Fruit fly (Drosophila melanogaster) whole organism, embryonic: ENCODE data around the gene CG11771.

ENCODE experiments used
- Atf6 ChIP-seq: fragments of 200-800 bp; sonication (Bioruptor generic); IDR thresholded peaks from 2 replicates; pipeline ENCODE4 v1.3.6; 2022; ENCODE audit warnings: missing biosample characterization, missing genetic modification characterization
- Awh ChIP-seq: fragments of 200-800 bp; sonication (Bioruptor generic); IDR thresholded peaks from 2 replicates; pipeline ENCODE4, ENCODE4 v1.3.6; 2022; ENCODE audit warnings: missing biosample characterization, missing genetic modification characterization
- CG10321 ChIP-seq: fragments of 200-800 bp; sonication (Bioruptor generic); IDR thresholded peaks from 2 replicates; pipeline ENCODE4 v1.3.6; 2022; ENCODE audit warnings: missing biosample characterization, missing genetic modification characterization
- CG10979 ChIP-seq: fragments of 200-800 bp; sonication (Bioruptor generic); optimal IDR thresholded peaks from 2 replicates; lab custom pipeline; 2018; ENCODE audit warnings: missing biosample characterization, mild to moderate bottlenecking, missing genetic modification characterization, moderate library complexity
- CG11085 ChIP-seq: fragments of 200-800 bp; sonication (Bioruptor generic); IDR thresholded peaks from 2 replicates; pipeline ENCODE4 v1.3.6; 2022; ENCODE audit warnings: missing biosample characterization, missing genetic modification characterization
- CG11723 ChIP-seq: fragments of 200-800 bp; sonication (Bioruptor generic); optimal IDR thresholded peaks from 2 replicates; lab custom pipeline; 2017; ENCODE audit warnings: missing biosample characterization, mild to moderate bottlenecking, missing genetic modification characterization
- CG12155 ChIP-seq: fragments of 200-800 bp; sonication (Bioruptor generic); optimal IDR thresholded peaks from 3 replicates; lab custom pipeline; 2016; ENCODE audit warnings: missing biosample characterization, missing genetic modification characterization
- CG12391 ChIP-seq: fragments of 200-800 bp; sonication (Bioruptor generic); optimal IDR thresholded peaks from 3 replicates; lab custom pipeline; 2018; ENCODE audit warnings: missing biosample characterization, mild to moderate bottlenecking, missing genetic modification characterization, moderate library complexity
- CG12769 ChIP-seq: fragments of 200-800 bp; sonication (Bioruptor generic); optimal IDR thresholded peaks from 2 replicates; lab custom pipeline; 2019; ENCODE audit warnings: missing biosample characterization, mild to moderate bottlenecking, missing genetic modification characterization, moderate library complexity
- CG13424 ChIP-seq: fragments of 200-800 bp; sonication (Bioruptor generic); optimal IDR thresholded peaks from 2 replicates; lab custom pipeline; 2019; ENCODE audit warnings: missing biosample characterization, mild to moderate bottlenecking, missing genetic modification characterization, moderate library complexity
- CG15479 ChIP-seq: fragments of 200-800 bp; sonication (Bioruptor generic); optimal IDR thresholded peaks from 3 replicates; lab custom pipeline; 2019; ENCODE audit warnings: missing biosample characterization, mild to moderate bottlenecking, missing genetic modification characterization, moderate library complexity
- CG17359 ChIP-seq: fragments of 200-800 bp; sonication (Bioruptor generic); optimal IDR thresholded peaks from 3 replicates; lab custom pipeline; 2018; ENCODE audit warnings: missing biosample characterization, mild to moderate bottlenecking, missing genetic modification characterization, moderate library complexity
- CG17385 ChIP-seq: fragments of 200-800 bp; sonication (Bioruptor generic); optimal IDR thresholded peaks from 3 replicates; lab custom pipeline; 2018; ENCODE audit warnings: missing biosample characterization, mild to moderate bottlenecking, missing genetic modification characterization
- CG2120 ChIP-seq: fragments of 200-800 bp; sonication (Bioruptor generic); optimal IDR thresholded peaks from 3 replicates; lab custom pipeline; 2016; ENCODE audit warnings: missing biosample characterization, missing genetic modification characterization
- CG2678 ChIP-seq: fragments of 200-800 bp; sonication (Bioruptor generic); optimal IDR thresholded peaks from 3 replicates; lab custom pipeline; 2019; ENCODE audit warnings: missing biosample characterization, mild to moderate bottlenecking, missing genetic modification characterization, moderate library complexity
- CG34224 ChIP-seq: fragments of 200-800 bp; sonication (Bioruptor generic); IDR thresholded peaks from 3 replicates; pipeline ENCODE4 v1.3.6; 2022; ENCODE audit warnings: missing biosample characterization, missing genetic modification characterization; ENCODE audit not compliant: partially characterized antibody
- CG5953 ChIP-seq: fragments of 200-800 bp; sonication (Bioruptor generic); IDR thresholded peaks from 2 replicates; pipeline ENCODE4 v1.3.6; 2022; ENCODE audit warnings: missing biosample characterization, missing genetic modification characterization
- CG7745 ChIP-seq: fragments of 200-800 bp; sonication (Bioruptor generic); optimal IDR thresholded peaks from 2 replicates; lab custom pipeline; 2018; ENCODE audit warnings: missing biosample characterization, mild to moderate bottlenecking, missing genetic modification characterization, moderate library complexity
- CG8290 ChIP-seq, 3 experiments: fragments of 200-800 bp; sonication (Bioruptor generic); optimal IDR thresholded peaks; 2 replicates each; lab custom pipeline; 2016 to 2019; ENCODE audit warnings: missing biosample characterization in 3 of 3, missing genetic modification characterization in 3 of 3, mild to moderate bottlenecking in 2 of 3, moderate library complexity in 1 of 3
- CG9932 ChIP-seq: fragments of 200-800 bp; sonication (Bioruptor generic); IDR thresholded peaks from 2 replicates; pipeline ENCODE4 v1.3.6; 2022; ENCODE audit warnings: missing biosample characterization, missing genetic modification characterization
- CoRest ChIP-seq: fragments of 200-800 bp; sonication (Bioruptor generic); optimal IDR thresholded peaks from 3 replicates; lab custom pipeline; 2018; ENCODE audit warnings: missing biosample characterization, mild to moderate bottlenecking, missing genetic modification characterization, moderate library complexity
- Drgx ChIP-seq: fragments of 200-800 bp; sonication (Bioruptor generic); IDR thresholded peaks from 2 replicates; pipeline ENCODE4 v1.3.6; 2022; ENCODE audit warnings: missing biosample characterization, missing genetic modification characterization
- Fer3 ChIP-seq: fragments of 200-800 bp; sonication (Bioruptor generic); optimal IDR thresholded peaks from 2 replicates; lab custom pipeline; 2018; ENCODE audit warnings: missing biosample characterization, mild to moderate bottlenecking, missing genetic modification characterization, moderate library complexity
- NK7.1 ChIP-seq: fragments of 200-800 bp; sonication (Bioruptor generic); optimal IDR thresholded peaks from 3 replicates; lab custom pipeline; 2016; ENCODE audit warnings: missing biosample characterization, missing genetic modification characterization
- Oli ChIP-seq: fragments of 200-800 bp; sonication (Bioruptor generic); optimal IDR thresholded peaks from 2 replicates; lab custom pipeline; 2018; ENCODE audit warnings: missing biosample characterization, mild to moderate bottlenecking, missing genetic modification characterization, moderate library complexity
- Sox102F ChIP-seq: fragments of 200-800 bp; sonication (Bioruptor generic); optimal IDR thresholded peaks from 2 replicates; lab custom pipeline; 2018; ENCODE audit warnings: missing biosample characterization, mild to moderate bottlenecking, missing genetic modification characterization, moderate library complexity
- Xrp1 ChIP-seq: fragments of 200-800 bp; sonication (Bioruptor generic); IDR thresholded peaks from 2 replicates; pipeline ENCODE4 v1.3.6; 2022; ENCODE audit warnings: missing biosample characterization, missing genetic modification characterization
- YL-1 ChIP-seq: fragments of 200-800 bp; sonication (Bioruptor generic); optimal IDR thresholded peaks from 3 replicates; lab custom pipeline; 2017; ENCODE audit warnings: missing biosample characterization, mild to moderate bottlenecking, missing genetic modification characterization
- ap ChIP-seq: fragments of 200-800 bp; sonication (Bioruptor generic); IDR thresholded peaks from 2 replicates; pipeline ENCODE4 v1.3.6; 2022; ENCODE audit warnings: missing biosample characterization, missing genetic modification characterization
- az2 ChIP-seq: fragments of 200-800 bp; sonication (Bioruptor generic); optimal IDR thresholded peaks from 3 replicates; lab custom pipeline; 2016; ENCODE audit warnings: missing biosample characterization, missing genetic modification characterization
- bsh ChIP-seq, 2 experiments: fragments of 200-800 bp; sonication (Bioruptor generic); optimal IDR thresholded peaks; 2 replicates each; lab custom pipeline; 2017 to 2018; ENCODE audit warnings: mild to moderate bottlenecking in 2 of 2, missing biosample characterization in 2 of 2, missing genetic modification characterization in 2 of 2, moderate library complexity in 1 of 2
- dmrt99B ChIP-seq: fragments of 200-800 bp; sonication (Bioruptor generic); optimal IDR thresholded peaks from 2 replicates; lab custom pipeline; 2018; ENCODE audit warnings: missing biosample characterization, mild to moderate bottlenecking, missing genetic modification characterization, moderate library complexity
- emc ChIP-seq: fragments of 200-800 bp; sonication (Bioruptor generic); optimal IDR thresholded peaks from 2 replicates; lab custom pipeline; 2016; ENCODE audit warnings: missing biosample characterization, missing genetic modification characterization
- fd3F ChIP-seq: fragments of 200-800 bp; sonication (Bioruptor generic); optimal IDR thresholded peaks from 2 replicates; lab custom pipeline; 2018; ENCODE audit warnings: missing biosample characterization, mild to moderate bottlenecking, missing genetic modification characterization, moderate library complexity
- fd64A ChIP-seq: fragments of 200-800 bp; sonication (Bioruptor generic); optimal IDR thresholded peaks from 3 replicates; lab custom pipeline; 2018; ENCODE audit warnings: missing biosample characterization, mild to moderate bottlenecking, missing genetic modification characterization
- fu2 ChIP-seq: fragments of 200-800 bp; sonication (Bioruptor generic); optimal IDR thresholded peaks from 2 replicates; lab custom pipeline; 2016; ENCODE audit warnings: missing biosample characterization, missing genetic modification characterization
- grau ChIP-seq: fragments of 200-800 bp; optimal IDR thresholded peaks from 3 replicates; lab custom pipeline; 2019; ENCODE audit warnings: missing biosample characterization, mild to moderate bottlenecking, missing genetic modification characterization, moderate library complexity
- ham ChIP-seq: fragments of 200-800 bp; sonication (Bioruptor generic); IDR thresholded peaks from 2 replicates; pipeline ENCODE4 v1.3.6; 2022; ENCODE audit warnings: missing biosample characterization, missing genetic modification characterization
- knrl ChIP-seq: fragments of 200-800 bp; sonication (Bioruptor generic); IDR thresholded peaks from 3 replicates; pipeline ENCODE4 v1.3.6; 2022; ENCODE audit warnings: missing biosample characterization, missing genetic modification characterization; ENCODE audit not compliant: partially characterized antibody
- phol ChIP-seq: fragments of 200-800 bp; sonication (Bioruptor generic); optimal IDR thresholded peaks from 3 replicates; lab custom pipeline; 2018; ENCODE audit warnings: missing biosample characterization, mild to moderate bottlenecking, missing genetic modification characterization, moderate library complexity
- row ChIP-seq: fragments of 200-800 bp; sonication (Bioruptor generic); IDR thresholded peaks from 3 replicates; pipeline ENCODE4 v1.3.6; 2022; ENCODE audit warnings: missing biosample characterization, missing genetic modification characterization
- sima ChIP-seq: fragments of 200-800 bp; sonication (Bioruptor generic); optimal IDR thresholded peaks from 2 replicates; lab custom pipeline; 2016; ENCODE audit warnings: missing biosample characterization, missing genetic modification characterization
- ssp ChIP-seq: fragments of 200-800 bp; sonication (Bioruptor generic); IDR thresholded peaks from 2 replicates; pipeline ENCODE4 v1.3.6; 2022; ENCODE audit warnings: missing biosample characterization, missing genetic modification characterization
- sug ChIP-seq: fragments of 200-800 bp; optimal IDR thresholded peaks from 2 replicates; lab custom pipeline; 2019; ENCODE audit warnings: missing biosample characterization, mild to moderate bottlenecking, missing genetic modification characterization, moderate library complexity
- unpg ChIP-seq: fragments of 200-800 bp; sonication (Bioruptor generic); optimal IDR thresholded peaks from 3 replicates; lab custom pipeline; 2018; ENCODE audit warnings: missing biosample characterization, mild to moderate bottlenecking, missing genetic modification characterization, moderate library complexity
- zf30C ChIP-seq: fragments of 200-800 bp; sonication (Bioruptor generic); optimal IDR thresholded peaks from 3 replicates; lab custom pipeline; 2018; ENCODE audit warnings: missing biosample characterization, mild to moderate bottlenecking, missing genetic modification characterization

CG11771 gene

DNA sequence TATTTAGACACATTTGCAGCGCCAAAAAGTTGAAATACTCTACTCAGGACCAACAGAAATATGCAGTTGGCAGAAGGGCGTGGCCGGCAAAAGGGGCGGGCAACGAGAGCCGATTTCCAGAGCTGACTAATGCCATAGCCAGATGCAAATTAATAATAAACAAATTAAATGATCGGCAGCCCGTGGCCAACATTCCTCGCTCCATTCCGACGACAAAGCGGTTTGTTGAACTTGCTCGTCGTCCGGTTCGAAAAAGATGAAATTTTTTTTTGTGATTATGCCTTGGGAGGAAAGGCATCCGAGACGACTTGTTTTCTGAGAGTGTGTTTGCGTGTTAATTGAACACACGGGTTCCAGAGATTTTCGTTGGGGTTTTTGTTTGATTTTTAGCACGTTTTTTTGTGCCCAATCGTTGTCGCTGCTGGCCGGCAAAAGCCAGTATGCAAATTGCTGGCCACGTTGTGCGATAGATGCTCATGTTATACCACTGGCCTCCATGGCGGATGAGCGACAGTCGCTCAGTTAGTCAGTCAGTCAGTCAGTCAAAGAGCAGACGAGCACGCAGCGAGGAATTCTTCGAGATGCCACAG, 42.4 kb upstream of the CG11771 start (continued):
- TF ChIP-seq sug (tag; lab: Kevin White, UChicago) (no peak), CG10979 (tag; lab: Kevin White, UChicago) (no peak), fu2 (GFP tag; lab: Kevin White, UChicago) (no peak), Fer3 (no peak)
- TF ChIP-seq, all 482 proteins: peak for 12

DNA sequence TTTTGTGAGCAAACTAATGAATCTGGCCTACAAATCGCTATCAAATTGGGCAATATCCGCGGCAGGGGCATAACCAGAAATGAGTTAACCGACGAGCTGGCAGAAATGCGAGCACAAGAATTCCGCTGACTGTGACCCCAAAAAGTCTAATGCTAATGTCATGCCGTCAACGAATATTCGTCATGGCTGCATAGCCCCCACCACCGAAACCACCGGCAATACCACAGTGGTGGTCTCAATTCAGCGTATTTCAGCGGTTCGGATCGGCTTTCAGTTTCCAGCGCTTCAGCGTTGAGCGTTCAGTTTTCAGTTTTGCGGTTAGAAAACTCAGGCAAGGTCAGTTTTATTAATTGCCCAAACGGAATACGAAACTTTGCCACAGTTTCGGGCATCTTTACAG, 41.6 kb upstream of the CG11771 start:
- TF ChIP-seq ap (GFP tag; lab: Robert Waterston, UW) (no peak), emc (GFP tag; lab: Kevin White, UChicago) (no peak), CG17385 (GFP tag; lab: Kevin White, UChicago) (no peak), az2 (GFP tag; lab: Kevin White, UChicago) (no peak), YL-1 (GFP tag; lab: Kevin White, UChicago) (no peak), ssp (GFP tag; lab: Robert Waterston, UW) (no peak), CG7745 (tag; lab: Kevin White, UChicago) (no peak), fd64A (no peak), NK7.1 (GFP tag; lab: Kevin White, UChicago) (no peak), CG10321 (no peak)

DNA sequence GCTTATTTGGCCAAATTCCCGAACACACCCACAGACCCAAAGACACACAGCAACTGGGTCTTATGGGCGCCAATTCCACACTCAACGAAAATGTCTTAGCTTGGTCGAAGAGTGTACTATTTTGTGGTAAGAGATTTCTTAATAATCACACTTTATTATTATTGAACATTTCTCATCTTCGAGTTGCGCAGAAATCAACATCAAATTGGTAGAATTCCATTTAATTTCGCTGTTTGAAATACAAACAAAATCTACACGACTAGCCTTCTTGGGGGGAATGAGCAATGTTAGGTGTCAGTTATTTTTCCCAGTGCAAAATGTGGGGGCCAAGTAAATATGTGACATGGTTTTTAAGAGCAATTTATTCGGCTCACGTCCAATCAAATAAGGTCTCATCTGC, 40.9 kb upstream of the CG11771 start:
- TF ChIP-seq ssp (GFP tag; lab: Robert Waterston, UW), result no peak
- TF ChIP-seq CG12769 (tag; lab: Kevin White, UChicago), result peak; percentile 12
- no peak for TF ChIP-seq sima (GFP tag; lab: Kevin White, UChicago)
- TF ChIP-seq CG12155 (GFP tag; lab: Kevin White, UChicago), result no peak
- TF ChIP-seq Xrp1 (GFP tag; lab: Robert Waterston, UW), result peak; percentile 9; the same call in 1 of the 2 replicates
- TF ChIP-seq CG13424 (tag; lab: Kevin White, UChicago), result peak; percentile 27
- TF ChIP-seq CG9932 (GFP tag; lab: Robert Waterston, UW), result no peak
- no peak for TF ChIP-seq CG11723 (GFP tag; lab: Kevin White, UChicago)
- TF ChIP-seq unpg (GFP tag; lab: Kevin White, UChicago), result peak; percentile 17
- TF ChIP-seq ham (GFP tag; lab: Robert Waterston, UW), result no peak
- TF ChIP-seq CG12391, result peak; percentile 3
- TF ChIP-seq CG2678 (tag; lab: Kevin White, UChicago), result peak; percentile 26
- TF ChIP-seq Oli (tag; lab: Kevin White, UChicago), result peak; percentile 14
- TF ChIP-seq Drgx (GFP tag; lab: Robert Waterston, UW), result peak; percentile 30; the same call in 1 of the 2 replicates
- peak; percentile 31 for TF ChIP-seq dmrt99B (tag; lab: Kevin White, UChicago)
- TF ChIP-seq CG2120, result peak; percentile 3
- TF ChIP-seq CG15479, result no peak
- TF ChIP-seq CG11085, result no peak
- no peak for TF ChIP-seq CG17359
- peak; percentile 14 for TF ChIP-seq phol (tag; lab: Kevin White, UChicago)
- TF ChIP-seq CoRest (tag; lab: Kevin White, UChicago), result peak; percentile 3
- TF ChIP-seq fd3F (GFP tag; lab: Kevin White, UChicago), result no peak
- peak; percentile 41; the same call in 2 of the 3 replicates for TF ChIP-seq row
- TF ChIP-seq bsh (GFP tag; optimal IDR thresholded peaks at IDR 0.05; lab: Kevin White, UChicago), result peak in 1 of 2 experiments; percentile 10
- TF ChIP-seq CG34224 (GFP tag; lab: Robert Waterston, UW), result no peak
- no peak for TF ChIP-seq knrl (GFP tag; lab: Robert Waterston, UW)
- TF ChIP-seq CG5953, result no peak
- TF ChIP-seq Sox102F (GFP tag; lab: Kevin White, UChicago), result peak; percentile 24
- no peak for TF ChIP-seq CG8290 (GFP tag; optimal IDR thresholded peaks at IDR 0.05; lab: Kevin White, UChicago)
- TF ChIP-seq CG8290 (tag; optimal IDR thresholded peaks at IDR 0.05; lab: Kevin White, UChicago), result no peak
- TF ChIP-seq grau (tag; lab: Kevin White, UChicago), result peak; percentile 32
- no peak for TF ChIP-seq Awh (GFP tag; lab: Robert Waterston, UW)
- TF ChIP-seq zf30C, result peak; percentile 29
- no peak for TF ChIP-seq Atf6 (GFP tag; lab: Robert Waterston, UW)
